Worm (Caenorhabditis elegans) whole organism, L3 larva: ENCODE data around the gene C08G5.6.

Source experiments
- aly-2 ChIP-seq: fragments of 150-350 bp; optimal IDR thresholded peaks from 2 replicates; lab custom pipeline; 2014; ENCODE audit warnings: missing biosample characterization, missing genetic modification characterization
- ceh-82 ChIP-seq: fragments of 150-350 bp; optimal IDR thresholded peaks from 2 replicates; lab custom pipeline; 2014; ENCODE audit warnings: missing biosample characterization, missing genetic modification characterization
- jun-1 ChIP-seq: fragments of 150-350 bp; optimal IDR thresholded peaks from 2 replicates; lab custom pipeline; 2014; ENCODE audit warnings: missing biosample characterization, missing genetic modification reagents, missing genetic modification characterization
- nhr-237 ChIP-seq: fragments of 150-350 bp; optimal IDR thresholded peaks from 2 replicates; lab custom pipeline; 2014; ENCODE audit warnings: missing biosample characterization, missing genetic modification characterization
- nhr-77 ChIP-seq: fragments of 150-350 bp; optimal IDR thresholded peaks from 2 replicates; lab custom pipeline; 2014; ENCODE audit warnings: missing biosample characterization, missing genetic modification characterization
- pha-4 ChIP-seq: fragments of 150-350 bp; optimal IDR thresholded peaks from 2 replicates; lab custom pipeline; 2014; ENCODE audit warnings: missing biosample characterization, missing genetic modification reagents, missing genetic modification characterization
- sea-2 ChIP-seq: fragments of 150-350 bp; sonication (generic microtip); optimal IDR thresholded peaks from 4 replicates; lab custom pipeline; 2014; ENCODE audit warnings: missing biosample characterization, missing genetic modification reagents, missing genetic modification characterization
- unc-62 ChIP-seq: fragments of 150-350 bp; sonication (generic microtip); optimal IDR thresholded peaks from 4 replicates; lab custom pipeline; 2014; ENCODE audit warnings: missing biosample characterization, missing genetic modification reagents, missing genetic modification characterization

DNA sequence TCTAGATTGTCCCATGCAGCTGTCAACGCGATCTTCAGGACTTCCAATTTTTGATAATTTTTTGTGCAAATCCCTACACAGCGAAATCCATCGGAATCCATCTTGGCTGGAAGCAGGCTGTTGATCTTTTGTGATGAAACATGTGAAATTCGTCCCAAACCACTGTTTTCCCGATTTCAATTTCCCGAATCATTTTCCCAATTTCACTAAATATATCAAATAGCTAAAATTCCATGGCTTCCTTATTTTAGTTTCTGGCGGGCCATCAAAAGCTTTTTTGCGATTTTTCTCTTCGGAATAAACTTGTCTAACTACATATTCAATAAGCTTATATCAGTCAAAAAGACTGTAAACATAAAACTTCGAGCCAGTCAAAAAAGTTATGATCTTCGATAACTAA is 51.2 kb downstream of the C08G5.6 start, which contains the start of gene F46F5.8:
- TF ChIP-seq nhr-237 (no peak), nhr-77 (no peak), ceh-82 (tag; lab: Kevin White, UChicago) (no peak), sea-2 (GFP tag; lab: Kevin White, UChicago) (no peak), unc-62 (GFP tag; lab: Kevin White, UChicago) (no peak), aly-2 (tag; lab: Kevin White, UChicago) (no peak), pha-4 (tag; lab: Kevin White, UChicago) (no peak), jun-1 (tag; lab: Kevin White, UChicago) (no peak)
